Fruit fly (Drosophila melanogaster): ENCODE data around the gene png.

Gene png

dm6 chrX:1372667-1373066 is 15.3 kb upstream of the png start:
- TF ChIP-seq CG12155 (GFP tag; optimal IDR thresholded peaks at IDR 0.05) (no peak), CG10959 (GFP tag; IDR thresholded peaks at IDR 0.05) (no peak), gcm (GFP tag; optimal IDR thresholded peaks at IDR 0.05) (peak; percentile 70), CG4360 (GFP tag; IDR thresholded peaks at IDR 0.05) (peak; percentile 54)

dm6 chrX:1370104-1370802 is 12.9 kb upstream of the png start, which contains the start of gene ssx:
Gene ssx, plus strand, starts transcription at chrX:1370580.
- TF ChIP-seq dimm (GFP tag; IDR thresholded peaks at IDR 0.05), result no peak
- TF ChIP-seq hb (GFP tag; IDR thresholded peaks at IDR 0.05; ENCODE audit: partially characterized antibody), result peak; percentile 89
- no peak for TF ChIP-seq Stat92E (GFP tag; optimal IDR thresholded peaks at IDR 0.05)
- peak in 1 of 2 experiments; percentile 32 for TF ChIP-seq Hr51 (GFP tag; optimal IDR thresholded peaks at IDR 0.05)
- TF ChIP-seq CG7928 (GFP tag; optimal IDR thresholded peaks at IDR 0.05), result no peak
- TF ChIP-seq Hr78 (GFP tag; optimal IDR thresholded peaks at IDR 0.05), result no peak
- no peak for TF ChIP-seq klu (GFP tag; IDR thresholded peaks at IDR 0.05)
- no peak for TF ChIP-seq CG14667 (GFP tag; IDR thresholded peaks at IDR 0.05)
- TF ChIP-seq wdn (GFP tag; IDR thresholded peaks at IDR 0.05), result peak; percentile 44; the same call in 1 of the 2 replicates
- no peak for TF ChIP-seq CG10147 (GFP tag; optimal IDR thresholded peaks at IDR 0.05)
- TF ChIP-seq repo (GFP tag; optimal IDR thresholded peaks at IDR 0.05), result no peak
- TF ChIP-seq CG6254 (GFP tag; optimal IDR thresholded peaks at IDR 0.05), result no peak
- peak; percentile 4 for TF ChIP-seq CG10654 (GFP tag; optimal IDR thresholded peaks at IDR 0.05)
- TF ChIP-seq Dip3 (GFP tag; optimal IDR thresholded peaks at IDR 0.05), result peak; percentile 49
- TF ChIP-seq fd102C (GFP tag; optimal IDR thresholded peaks at IDR 0.05), result no peak
- TF ChIP-seq CG14965 (GFP tag; optimal IDR thresholded peaks at IDR 0.05; ENCODE audit: borderline replicate concordance), result no peak
- TF ChIP-seq slou (GFP tag; optimal IDR thresholded peaks at IDR 0.05), result no peak
- TF ChIP-seq CG7372 (GFP tag; IDR thresholded peaks at IDR 0.05), result no peak
- no peak for TF ChIP-seq zen (tag; optimal IDR thresholded peaks at IDR 0.05)
- TF ChIP-seq Chrac-16 (GFP tag; optimal IDR thresholded peaks at IDR 0.05), result peak; percentile 30
- no peak for TF ChIP-seq CG17912 (GFP tag; optimal IDR thresholded peaks at IDR 0.05)
- no peak for TF ChIP-seq CG3281 (GFP tag; optimal IDR thresholded peaks at IDR 0.05)
- peak; percentile 35 for TF ChIP-seq Antp (GFP tag; optimal IDR thresholded peaks at IDR 0.05)
- TF ChIP-seq ash1 (GFP tag; optimal IDR thresholded peaks at IDR 0.05), result no peak
- TF ChIP-seq Drgx (GFP tag; IDR thresholded peaks at IDR 0.05), result peak; percentile 64
- TF ChIP-seq Usf (GFP tag; optimal IDR thresholded peaks at IDR 0.05), result no peak
- TF ChIP-seq MESR4 (GFP tag; optimal IDR thresholded peaks at IDR 0.05), result peak; percentile 84
- no peak for TF ChIP-seq Gsc (GFP tag; IDR thresholded peaks at IDR 0.05)
- TF ChIP-seq Scr (GFP tag; IDR thresholded peaks at IDR 0.05; ENCODE audit: partially characterized antibody), result peak; percentile 86
- no peak for TF ChIP-seq bigmax (GFP tag; optimal IDR thresholded peaks at IDR 0.05)
- peak; percentile 36 for TF ChIP-seq HLH54F (GFP tag; optimal IDR thresholded peaks at IDR 0.05)
- peak; percentile 52 for TF ChIP-seq stc (GFP tag; IDR thresholded peaks at IDR 0.05)
- no peak for TF ChIP-seq Elba2 (GFP tag; optimal IDR thresholded peaks at IDR 0.05)
- no peak for TF ChIP-seq CG16779 (GFP tag; IDR thresholded peaks at IDR 0.05)
- no peak for TF ChIP-seq Meics (GFP tag; optimal IDR thresholded peaks at IDR 0.05)
- no peak for TF ChIP-seq sima (GFP tag; optimal IDR thresholded peaks at IDR 0.05)
- TF ChIP-seq CG12391 (tag; optimal IDR thresholded peaks at IDR 0.05), result peak; percentile 50
- TF ChIP-seq oc (tag; optimal IDR thresholded peaks at IDR 0.05), result no peak
- no peak for TF ChIP-seq eve (GFP tag; optimal IDR thresholded peaks at IDR 0.05)
- TF ChIP-seq CG6854 (GFP tag; optimal IDR thresholded peaks at IDR 0.05), result peak; percentile 3
- TF ChIP-seq CG6791 (GFP tag; IDR thresholded peaks at IDR 0.05; ENCODE audit: partially characterized antibody), result peak; percentile 85
- TF ChIP-seq CG15696 (tag; optimal IDR thresholded peaks at IDR 0.05), result no peak
- no peak; the same call in 1 of the 2 replicates for TF ChIP-seq sisA (GFP tag; IDR thresholded peaks at IDR 0.05)
- no peak for TF ChIP-seq CG15269 (tag; optimal IDR thresholded peaks at IDR 0.05)
